Fruit fly (Drosophila melanogaster) whole organism, prepupa: ENCODE results near the gene Acat2.

Experiments
- Blimp-1 ChIP-seq: fragments of 200-800 bp; sonication (Bioruptor generic); optimal IDR thresholded peaks from 3 replicates; lab custom pipeline; 2017; ENCODE audit warnings: missing biosample characterization, missing genetic modification characterization, mild to moderate bottlenecking, moderate library complexity, missing genetic modification reagents
- CG10669 ChIP-seq: fragments of 200-800 bp; sonication (Bioruptor generic); optimal IDR thresholded peaks from 3 replicates; lab custom pipeline; 2018; ENCODE audit warnings: missing biosample characterization, mild to moderate bottlenecking, missing genetic modification characterization, moderate library complexity
- CG11294 ChIP-seq: fragments of 200-800 bp; sonication (Bioruptor generic); IDR thresholded peaks from 2 replicates; pipeline ENCODE4 v1.3.6; 2022; ENCODE audit warnings: missing biosample characterization, missing genetic modification characterization
- CG11762 ChIP-seq: fragments of 200-800 bp; sonication (Bioruptor generic); optimal IDR thresholded peaks from 3 replicates; lab custom pipeline; 2016; ENCODE audit warnings: missing biosample characterization, missing genetic modification characterization; ENCODE audit not compliant: insufficient read depth
- CG11902 ChIP-seq: fragments of 200-800 bp; sonication (Bioruptor generic); optimal IDR thresholded peaks from 3 replicates; lab custom pipeline; 2016; ENCODE audit warnings: missing biosample characterization, missing genetic modification characterization
- CG15336 ChIP-seq: fragments of 200-800 bp; sonication (Bioruptor generic); IDR thresholded peaks from 2 replicates; pipeline ENCODE4 v1.3.6; 2022; ENCODE audit warnings: missing biosample characterization, missing genetic modification characterization
- CG16779 ChIP-seq: fragments of 200-800 bp; sonication (Bioruptor generic); optimal IDR thresholded peaks from 3 replicates; lab custom pipeline; 2017; ENCODE audit warnings: missing biosample characterization, mild to moderate bottlenecking, missing genetic modification characterization
- CG3032 ChIP-seq: fragments of 200-800 bp; optimal IDR thresholded peaks from 2 replicates; lab custom pipeline; 2019; ENCODE audit warnings: missing biosample characterization, mild to moderate bottlenecking, missing genetic modification characterization, moderate library complexity
- CG32006 ChIP-seq: fragments of 200-800 bp; sonication (Bioruptor generic); optimal IDR thresholded peaks from 3 replicates; lab custom pipeline; 2017; ENCODE audit warnings: missing biosample characterization, mild to moderate bottlenecking, missing genetic modification characterization
- CG3919 ChIP-seq: fragments of 200-800 bp; sonication (Bioruptor generic); optimal IDR thresholded peaks from 3 replicates; lab custom pipeline; 2016; ENCODE audit warnings: missing biosample characterization, missing genetic modification characterization
- CG4318 ChIP-seq: fragments of 200-800 bp; sonication (Bioruptor generic); optimal IDR thresholded peaks from 3 replicates; lab custom pipeline; 2017; ENCODE audit warnings: missing biosample characterization, mild to moderate bottlenecking, missing genetic modification characterization
- CG6163 ChIP-seq: fragments of 200-800 bp; sonication (Bioruptor generic); IDR thresholded peaks from 3 replicates; pipeline ENCODE4 v1.3.6; 2022; ENCODE audit warnings: missing biosample characterization, missing genetic modification characterization
- CG6276 ChIP-seq: fragments of 200-800 bp; sonication (Bioruptor generic); optimal IDR thresholded peaks from 2 replicates; lab custom pipeline; 2017; ENCODE audit warnings: missing biosample characterization, mild to moderate bottlenecking, missing genetic modification characterization
- CG6808 ChIP-seq: fragments of 200-800 bp; sonication (Bioruptor generic); optimal IDR thresholded peaks from 3 replicates; lab custom pipeline; 2017; ENCODE audit warnings: missing biosample characterization, missing genetic modification characterization, mild to moderate bottlenecking, moderate library complexity, missing genetic modification reagents
- CG6854 ChIP-seq: fragments of 200-800 bp; sonication (Bioruptor generic); optimal IDR thresholded peaks from 2 replicates; lab custom pipeline; 2017; ENCODE audit warnings: missing biosample characterization, mild to moderate bottlenecking, missing genetic modification characterization
- CG7368 ChIP-seq: fragments of 200-800 bp; sonication (Bioruptor generic); optimal IDR thresholded peaks from 3 replicates; lab custom pipeline; 2016; ENCODE audit warnings: missing biosample characterization, missing genetic modification characterization
- CG8632 ChIP-seq: fragments of 200-800 bp; sonication (Bioruptor generic); optimal IDR thresholded peaks from 3 replicates; lab custom pipeline; 2016; ENCODE audit warnings: missing biosample characterization, missing genetic modification characterization
- CG9139 ChIP-seq: fragments of 200-800 bp; sonication (Bioruptor generic); optimal IDR thresholded peaks from 3 replicates; lab custom pipeline; 2017; ENCODE audit warnings: missing biosample characterization, mild to moderate bottlenecking, missing genetic modification characterization
- Eip75B ChIP-seq: fragments of 200-800 bp; sonication (Bioruptor generic); optimal IDR thresholded peaks from 3 replicates; lab custom pipeline; 2016; ENCODE audit warnings: missing biosample characterization, missing genetic modification characterization
- Eip78C ChIP-seq: fragments of 200-800 bp; sonication (Bioruptor generic); peaks from one replicate; lab custom pipeline; 2016; ENCODE audit warnings: missing biosample characterization, missing genetic modification characterization
- Eip93F ChIP-seq: fragments of 200-800 bp; sonication (Bioruptor generic); optimal IDR thresholded peaks from 2 replicates; lab custom pipeline; 2016; ENCODE audit warnings: missing biosample characterization, mild to moderate bottlenecking, missing genetic modification characterization
- Ets96B ChIP-seq: fragments of 200-800 bp; optimal IDR thresholded peaks from 2 replicates; lab custom pipeline; 2019; ENCODE audit warnings: missing biosample characterization, mild to moderate bottlenecking, missing genetic modification characterization, moderate library complexity
- Hr38 ChIP-seq: sonication (Bioruptor generic); optimal IDR thresholded peaks from 2 replicates; lab custom pipeline; 2016; ENCODE audit warnings: missing biosample characterization, missing genetic modification characterization
- Hr39 ChIP-seq: fragments of 200-800 bp; sonication (Bioruptor generic); optimal IDR thresholded peaks from 2 replicates; lab custom pipeline; 2016; ENCODE audit warnings: missing biosample characterization, missing genetic modification characterization
- Hr4 ChIP-seq: fragments of 200-800 bp; sonication (Bioruptor generic); optimal IDR thresholded peaks from 3 replicates; lab custom pipeline; 2016; ENCODE audit warnings: missing biosample characterization, missing genetic modification characterization
- Lpt ChIP-seq: fragments of 200-800 bp; sonication (Bioruptor generic); optimal IDR thresholded peaks from 3 replicates; lab custom pipeline; 2016; ENCODE audit warnings: missing biosample characterization, missing genetic modification characterization
- Met ChIP-seq: fragments of 200-800 bp; sonication (Bioruptor generic); optimal IDR thresholded peaks from 3 replicates; lab custom pipeline; 2016; ENCODE audit warnings: missing biosample characterization, missing genetic modification characterization
- OdsH ChIP-seq: fragments of 200-800 bp; sonication (Bioruptor generic); optimal IDR thresholded peaks from 3 replicates; lab custom pipeline; 2016; ENCODE audit warnings: missing biosample characterization, missing genetic modification characterization
- Sox102F ChIP-seq: fragments of 200-800 bp; sonication (Bioruptor generic); optimal IDR thresholded peaks from 2 replicates; lab custom pipeline; 2016; ENCODE audit warnings: missing biosample characterization, mild to moderate bottlenecking, missing genetic modification characterization
- Sox15 ChIP-seq: fragments of 200-800 bp; sonication (Bioruptor generic); optimal IDR thresholded peaks from 3 replicates; lab custom pipeline; 2016; ENCODE audit warnings: missing biosample characterization, missing genetic modification characterization
- achi ChIP-seq: fragments of 200-800 bp; sonication (Bioruptor generic); optimal IDR thresholded peaks from 3 replicates; lab custom pipeline; 2016; ENCODE audit warnings: missing biosample characterization, missing genetic modification characterization
- acj6 ChIP-seq: fragments of 200-800 bp; sonication (Bioruptor generic); optimal IDR thresholded peaks from 3 replicates; lab custom pipeline; 2016; ENCODE audit warnings: missing biosample characterization, missing genetic modification characterization
- cyc ChIP-seq: fragments of 200-800 bp; sonication (Bioruptor generic); optimal IDR thresholded peaks from 3 replicates; lab custom pipeline; 2016; ENCODE audit warnings: missing biosample characterization, missing genetic modification characterization
- dsx ChIP-seq: fragments of 200-800 bp; optimal IDR thresholded peaks from 3 replicates; lab custom pipeline; 2019; ENCODE audit warnings: missing biosample characterization, mild to moderate bottlenecking, missing genetic modification characterization, moderate library complexity; ENCODE audit not compliant: poor library complexity, severe bottlenecking
- eg ChIP-seq: fragments of 200-800 bp; sonication (Bioruptor generic); IDR thresholded peaks from 3 replicates; pipeline ENCODE4 v1.3.6; 2022; ENCODE audit warnings: missing biosample characterization, missing genetic modification characterization
- esn ChIP-seq: fragments of 200-800 bp; sonication (Bioruptor generic); optimal IDR thresholded peaks from 2 replicates; lab custom pipeline; 2016; ENCODE audit warnings: missing biosample characterization, mild to moderate bottlenecking, missing genetic modification characterization, moderate library complexity
- fd85E ChIP-seq: fragments of 200-800 bp; sonication (Bioruptor generic); optimal IDR thresholded peaks from 3 replicates; lab custom pipeline; 2016; ENCODE audit warnings: missing biosample characterization, missing genetic modification characterization
- fkh ChIP-seq: fragments of 200-800 bp; sonication (Bioruptor generic); optimal IDR thresholded peaks from 3 replicates; lab custom pipeline; 2017; ENCODE audit warnings: missing biosample characterization, mild to moderate bottlenecking, missing genetic modification characterization, moderate library complexity
- net ChIP-seq: fragments of 200-800 bp; sonication (Bioruptor generic); optimal IDR thresholded peaks from 3 replicates; lab custom pipeline; 2016; ENCODE audit warnings: missing biosample characterization, missing genetic modification characterization
- pdm3 ChIP-seq: fragments of 200-800 bp; sonication (Bioruptor generic); optimal IDR thresholded peaks from 3 replicates; lab custom pipeline; 2016; ENCODE audit warnings: missing biosample characterization, missing genetic modification characterization
- salr ChIP-seq, 2 experiments: fragments of 200-800 bp; sonication (Bioruptor generic); optimal IDR thresholded peaks; 3 replicates each; lab custom pipeline; 2016 to 2018; ENCODE audit warnings: missing biosample characterization in 2 of 2, missing genetic modification characterization in 2 of 2, mild to moderate bottlenecking in 1 of 2
- spab ChIP-seq: fragments of 200-800 bp; sonication (Bioruptor generic); optimal IDR thresholded peaks from 2 replicates; lab custom pipeline; 2017; ENCODE audit warnings: missing biosample characterization, mild to moderate bottlenecking, missing genetic modification characterization, missing genetic modification reagents
- ss ChIP-seq, 2 experiments: fragments of 200-800 bp; sonication (Bioruptor generic); optimal IDR thresholded peaks; 2 replicates in 1 of 2; 3 replicates in 1 of 2; lab custom pipeline; 2017 to 2018; ENCODE audit warnings: mild to moderate bottlenecking in 2 of 2, missing biosample characterization in 2 of 2, missing genetic modification characterization in 2 of 2, moderate library complexity in 1 of 2
- svp ChIP-seq: fragments of 200-800 bp; sonication (Bioruptor generic); peaks from one replicate; lab custom pipeline; 2016; ENCODE audit warnings: missing biosample characterization, missing genetic modification characterization
- topi ChIP-seq: fragments of 200-800 bp; sonication (Bioruptor generic); optimal IDR thresholded peaks from 3 replicates; lab custom pipeline; 2016; ENCODE audit warnings: missing biosample characterization, missing genetic modification characterization

Gene Acat2

DNA sequence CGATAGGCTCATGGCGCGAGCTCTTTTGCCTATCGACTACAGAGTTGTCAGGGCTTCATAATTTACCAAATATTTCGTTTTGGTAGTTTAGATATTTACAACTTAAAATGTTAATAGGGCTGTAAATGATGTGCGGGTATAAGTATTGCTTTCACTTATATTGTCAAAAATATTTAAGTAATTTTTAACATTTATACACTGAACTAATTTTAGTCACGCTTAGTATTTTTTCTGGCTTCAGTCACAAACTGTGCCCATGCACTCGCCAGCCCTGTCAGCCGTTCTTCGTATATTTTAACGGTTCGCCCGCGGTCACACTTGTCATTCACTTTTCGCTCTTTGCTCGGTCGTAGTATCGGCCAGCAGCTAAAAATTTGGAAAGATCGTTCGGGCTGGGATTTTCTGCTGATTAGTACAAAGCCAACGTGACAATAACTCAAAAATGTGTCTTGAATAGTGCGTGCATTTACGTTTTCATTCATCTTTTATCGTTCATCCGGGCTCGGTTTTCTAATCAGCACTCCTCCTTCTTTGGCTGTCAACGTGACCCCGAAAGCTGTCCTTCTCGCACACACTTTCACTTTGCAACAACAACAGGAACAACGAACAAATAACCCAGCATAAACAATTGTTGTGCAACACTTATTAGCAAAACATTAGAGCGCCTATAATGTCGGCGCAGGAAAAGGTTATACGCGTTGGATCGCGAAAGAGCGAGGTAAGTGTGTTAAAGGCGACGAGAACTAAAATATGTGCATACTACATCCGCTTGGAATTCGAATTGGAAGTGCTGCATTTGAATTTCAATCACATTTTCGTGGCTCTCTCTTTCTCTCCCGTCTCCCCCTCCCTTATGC, 32.1 kb downstream of the Acat2 start, which contains the start of the genes Hmbs and CG2211 (continued):
- TF ChIP-seq salr (GFP tag; optimal IDR thresholded peaks at IDR 0.05; lab: Kevin White, UChicago) (peak in 1 of 2 experiments; percentile 38), CG7368 (peak; percentile 59), CG6854 (GFP tag; lab: Kevin White, UChicago) (peak; percentile 73), net (GFP tag; lab: Kevin White, UChicago) (no peak), CG11902 (peak; percentile 68), CG15336 (GFP tag; lab: Robert Waterston, UW) (peak; percentile 65), CG32006 (no peak), Hr39 (peak; percentile 87), esn (GFP tag; lab: Kevin White, UChicago) (peak; percentile 76), Blimp-1 (GFP tag; lab: Kevin White, UChicago) (peak; percentile 95), Eip93F (GFP tag; lab: Kevin White, UChicago) (no peak), Hr4 (GFP tag; lab: Kevin White, UChicago) (no peak), Sox15 (GFP tag; lab: Kevin White, UChicago) (peak; percentile 58), svp (GFP tag; lab: Kevin White, UChicago) (no peak), Lpt (GFP tag; lab: Kevin White, UChicago) (peak; percentile 58), Hr38 (peak; percentile 57), pdm3 (GFP tag; lab: Kevin White, UChicago) (no peak), Eip78C (GFP tag; lab: Kevin White, UChicago) (peak; percentile 92), cyc (GFP tag; lab: Kevin White, UChicago) (peak; percentile 85), CG6163 (peak; percentile 81), spab (GFP tag; lab: Kevin White, UChicago) (no peak), fd85E (GFP tag; lab: Kevin White, UChicago) (peak; percentile 16), Eip75B (no peak), Sox102F (GFP tag; lab: Kevin White, UChicago) (no peak), CG4318 (GFP tag; lab: Kevin White, UChicago) (no peak), CG9139 (GFP tag; lab: Kevin White, UChicago) (no peak)

dm6 chr3L:1335428-1335764, 32.7 kb downstream of the Acat2 start:
- peak; percentile 86 for TF ChIP-seq Hr4 (GFP tag; lab: Kevin White, UChicago)
- TF ChIP-seq CG10669: peak; percentile 16
- TF ChIP-seq CG16779 (tag; lab: Kevin White, UChicago): no peak
- TF ChIP-seq CG9139 (GFP tag; lab: Kevin White, UChicago): no peak
- TF ChIP-seq Hr39: peak; percentile 65
- no peak for TF ChIP-seq dsx (GFP tag; lab: Kevin White, UChicago)
- peak; percentile 60 for TF ChIP-seq pdm3 (GFP tag; lab: Kevin White, UChicago)
- TF ChIP-seq CG6808 (GFP tag; lab: Kevin White, UChicago): no peak
- TF ChIP-seq Ets96B: no peak
- TF ChIP-seq CG6163: peak; percentile 81
- no peak for TF ChIP-seq CG3032 (tag; lab: Kevin White, UChicago)
- TF ChIP-seq Hr38: no peak
- TF ChIP-seq ss (GFP tag; optimal IDR thresholded peaks at IDR 0.05; lab: Kevin White, UChicago): no peak
- TF ChIP-seq esn (GFP tag; lab: Kevin White, UChicago): peak; percentile 68
- peak; percentile 58 for TF ChIP-seq achi
- no peak for TF ChIP-seq CG8632 (GFP tag; lab: Kevin White, UChicago)
- no peak for TF ChIP-seq Eip93F (GFP tag; lab: Kevin White, UChicago)
- TF ChIP-seq Eip75B: peak; percentile 46
- TF ChIP-seq CG11294 (GFP tag; lab: Robert Waterston, UW): peak; percentile 81
- peak; percentile 55 for TF ChIP-seq net (GFP tag; lab: Kevin White, UChicago)
- no peak for TF ChIP-seq fd85E (GFP tag; lab: Kevin White, UChicago)
- no peak for TF ChIP-seq spab (GFP tag; lab: Kevin White, UChicago)
- peak; percentile 56 for TF ChIP-seq cyc (GFP tag; lab: Kevin White, UChicago)
- TF ChIP-seq CG4318 (GFP tag; lab: Kevin White, UChicago): no peak
- TF ChIP-seq topi: peak; percentile 63
- peak; percentile 26 for TF ChIP-seq CG11762 (GFP tag; lab: Kevin White, UChicago)
- TF ChIP-seq CG32006: peak; percentile 67
- TF ChIP-seq OdsH: peak; percentile 59
- no peak for TF ChIP-seq Blimp-1 (GFP tag; lab: Kevin White, UChicago)
- TF ChIP-seq Lpt (GFP tag; lab: Kevin White, UChicago): peak; percentile 62
- TF ChIP-seq CG15336 (GFP tag; lab: Robert Waterston, UW): peak; percentile 86
- no peak for TF ChIP-seq CG6276 (GFP tag; lab: Kevin White, UChicago)
- TF ChIP-seq salr (GFP tag; optimal IDR thresholded peaks at IDR 0.05; lab: Kevin White, UChicago): no peak
- peak; percentile 94 for TF ChIP-seq Eip78C (GFP tag; lab: Kevin White, UChicago)
- TF ChIP-seq Met (GFP tag; lab: Kevin White, UChicago): peak; percentile 64
- peak; percentile 69 for TF ChIP-seq CG3919 (GFP tag; lab: Kevin White, UChicago)
- peak; percentile 57 for TF ChIP-seq acj6 (GFP tag; lab: Kevin White, UChicago)
- peak; percentile 85 for TF ChIP-seq eg (GFP tag; lab: Robert Waterston, UW)
- TF ChIP-seq fkh (GFP tag; lab: Kevin White, UChicago): no peak
